Worm (Caenorhabditis elegans): Measurements from ENCODE around the gene C13F10.6.

- TF ChIP-seq elt-1 (tag; optimal IDR thresholded peaks at IDR 0.05) (no peak), ceh-82 (tag; optimal IDR thresholded peaks at IDR 0.05) (no peak), unc-39 (tag; optimal IDR thresholded peaks at IDR 0.05) (no peak), nhr-28 (tag; optimal IDR thresholded peaks at IDR 0.05) (no peak), R02D3.7 (tag; optimal IDR thresholded peaks at IDR 0.05) (no peak), egl-27 (tag; optimal IDR thresholded peaks at IDR 0.05) (no peak), nhr-25 (tag; optimal IDR thresholded peaks at IDR 0.05) (no peak), ama-1 (optimal IDR thresholded peaks at IDR 0.05) (no peak), nhr-76 (tag; optimal IDR thresholded peaks at IDR 0.05) (no peak), pqm-1 (tag; optimal IDR thresholded peaks at IDR 0.05) (no peak), snpc-4 (tag; optimal IDR thresholded peaks at IDR 0.05) (no peak), jun-1 (tag; optimal IDR thresholded peaks at IDR 0.05) (no peak), aly-2 (tag; optimal IDR thresholded peaks at IDR 0.05) (no peak), nhr-11 (tag; optimal IDR thresholded peaks at IDR 0.05) (no peak)
These were observed 23.8 kb downstream of the C13F10.6 start for ce11 chrV:7197036-7197435.
